Fruit fly (Drosophila melanogaster) whole organism, embryonic: ENCODE measurements around the gene UBL3.

ENCODE experiments used
- Atf-2 ChIP-seq: fragments of 200-800 bp; sonication (Bioruptor generic); optimal IDR thresholded peaks from 2 replicates; lab custom pipeline; 2016; ENCODE audit warnings: missing biosample characterization, missing genetic modification characterization
- B-H1 ChIP-seq: fragments of 200-800 bp; sonication (Bioruptor generic); IDR thresholded peaks from 3 replicates; pipeline ENCODE4 v1.3.6; 2022; ENCODE audit warnings: missing biosample characterization, missing genetic modification characterization
- Blimp-1 ChIP-seq: fragments of 200-800 bp; sonication (Bioruptor generic); optimal IDR thresholded peaks from 3 replicates; lab custom pipeline; 2018; ENCODE audit warnings: missing biosample characterization, missing genetic modification characterization, mild to moderate bottlenecking, moderate library complexity, missing genetic modification reagents
- C15 ChIP-seq: fragments of 200-800 bp; sonication (Bioruptor generic); IDR thresholded peaks from 3 replicates; pipeline ENCODE4 v1.3.6; 2022; ENCODE audit warnings: missing biosample characterization, missing genetic modification characterization
- CG10366 ChIP-seq: fragments of 200-800 bp; sonication (Bioruptor generic); IDR thresholded peaks from 2 replicates; pipeline ENCODE4 v1.3.6; 2022; ENCODE audit warnings: missing biosample characterization, missing genetic modification characterization
- CG11504 ChIP-seq: fragments of 200-800 bp; sonication (Bioruptor generic); optimal IDR thresholded peaks from 3 replicates; lab custom pipeline; 2019; ENCODE audit warnings: missing biosample characterization, mild to moderate bottlenecking, missing genetic modification characterization, moderate library complexity
- CG13775 ChIP-seq: fragments of 200-800 bp; sonication (Bioruptor generic); optimal IDR thresholded peaks from 3 replicates; lab custom pipeline; 2017; ENCODE audit warnings: missing biosample characterization, mild to moderate bottlenecking, missing genetic modification characterization
- CG1529 ChIP-seq: fragments of 200-800 bp; sonication (Bioruptor generic); optimal IDR thresholded peaks from 3 replicates; lab custom pipeline; 2018; ENCODE audit warnings: missing biosample characterization, missing genetic modification characterization
- CG17359 ChIP-seq: fragments of 200-800 bp; sonication (Bioruptor generic); optimal IDR thresholded peaks from 3 replicates; lab custom pipeline; 2018; ENCODE audit warnings: missing biosample characterization, mild to moderate bottlenecking, missing genetic modification characterization, moderate library complexity
- CG17829 ChIP-seq: fragments of 200-800 bp; optimal IDR thresholded peaks from 2 replicates; lab custom pipeline; 2019; ENCODE audit warnings: missing biosample characterization, mild to moderate bottlenecking, missing genetic modification characterization, moderate library complexity
- CG30020 ChIP-seq: fragments of 200-800 bp; optimal IDR thresholded peaks from 2 replicates; lab custom pipeline; 2019; ENCODE audit warnings: missing biosample characterization, mild to moderate bottlenecking, missing genetic modification characterization, moderate library complexity
- CG30403 ChIP-seq: fragments of 200-800 bp; sonication (Bioruptor generic); optimal IDR thresholded peaks from 3 replicates; lab custom pipeline; 2016; ENCODE audit warnings: missing biosample characterization, missing genetic modification characterization
- CG3163 ChIP-seq: fragments of 200-800 bp; sonication (Bioruptor generic); optimal IDR thresholded peaks from 3 replicates; lab custom pipeline; 2016; ENCODE audit warnings: missing biosample characterization, missing genetic modification characterization
- CG33213 ChIP-seq: fragments of 200-800 bp; sonication (Bioruptor generic); optimal IDR thresholded peaks from 3 replicates; lab custom pipeline; 2016; ENCODE audit warnings: missing biosample characterization, missing genetic modification characterization
- CG34376 ChIP-seq: fragments of 200-800 bp; sonication (Bioruptor generic); optimal IDR thresholded peaks from 2 replicates; lab custom pipeline; 2018; ENCODE audit warnings: missing biosample characterization, mild to moderate bottlenecking, missing genetic modification characterization
- CG3726 ChIP-seq: fragments of 200-800 bp; sonication (Bioruptor generic); IDR thresholded peaks from 3 replicates; pipeline ENCODE4, ENCODE4 v1.3.6; 2022; ENCODE audit warnings: missing biosample characterization, missing genetic modification characterization
- CG3847 ChIP-seq: fragments of 200-800 bp; sonication (Bioruptor generic); IDR thresholded peaks from 2 replicates; pipeline ENCODE4 v1.3.6; 2022; ENCODE audit warnings: missing biosample characterization, missing genetic modification characterization
- CG7839 ChIP-seq: fragments of 200-800 bp; sonication (Bioruptor generic); optimal IDR thresholded peaks from 3 replicates; lab custom pipeline; 2018; ENCODE audit warnings: missing biosample characterization, mild to moderate bottlenecking, missing genetic modification characterization, moderate library complexity
- CG7928 ChIP-seq: fragments of 200-800 bp; sonication (Bioruptor generic); optimal IDR thresholded peaks from 2 replicates; lab custom pipeline; 2017; ENCODE audit warnings: missing biosample characterization, mild to moderate bottlenecking, missing genetic modification characterization
- CG8765 ChIP-seq: fragments of 200-800 bp; sonication (Bioruptor generic); IDR thresholded peaks from 2 replicates; pipeline ENCODE4 v1.3.6; 2022; ENCODE audit warnings: missing biosample characterization, missing genetic modification characterization
- CG9215 ChIP-seq: fragments of 200-800 bp; sonication (Bioruptor generic); IDR thresholded peaks from 2 replicates; pipeline ENCODE4 v1.3.6; 2022; ENCODE audit warnings: missing biosample characterization, missing genetic modification characterization
- CTCF ChIP-seq: fragments of 200-800 bp; sonication (Bioruptor generic); optimal IDR thresholded peaks from 2 replicates; lab custom pipeline; 2017; ENCODE audit warnings: missing biosample characterization, mild to moderate bottlenecking, missing genetic modification characterization, moderate library complexity
- CoRest ChIP-seq: fragments of 200-800 bp; sonication (Bioruptor generic); optimal IDR thresholded peaks from 3 replicates; lab custom pipeline; 2018; ENCODE audit warnings: missing biosample characterization, mild to moderate bottlenecking, missing genetic modification characterization, moderate library complexity
- D19A ChIP-seq: fragments of 200-800 bp; optimal IDR thresholded peaks from 3 replicates; lab custom pipeline; 2019; ENCODE audit warnings: missing biosample characterization, mild to moderate bottlenecking, missing genetic modification characterization, moderate library complexity
- Deaf1 ChIP-seq: fragments of 200-800 bp; optimal IDR thresholded peaks from 3 replicates; lab custom pipeline; 2019; ENCODE audit warnings: missing biosample characterization, mild to moderate bottlenecking, missing genetic modification characterization, moderate library complexity
- Dfd ChIP-seq, 2 experiments: fragments of >200 bp; optimal IDR thresholded peaks; 2 replicates each; lab custom pipeline; 2017; ENCODE audit warnings: missing biosample characterization in 2 of 2, missing genetic modification characterization in 2 of 2
- Dip3 ChIP-seq: fragments of 200-800 bp; sonication (Bioruptor generic); optimal IDR thresholded peaks from 3 replicates; lab custom pipeline; 2016; ENCODE audit warnings: missing biosample characterization, missing genetic modification characterization
- Dref ChIP-seq: fragments of 200-800 bp; sonication (Bioruptor generic); IDR thresholded peaks from 2 replicates; pipeline ENCODE4 v1.3.6; 2022; ENCODE audit warnings: missing biosample characterization, missing genetic modification characterization
- Elba2 ChIP-seq: fragments of 200-800 bp; sonication (Bioruptor generic); optimal IDR thresholded peaks from 3 replicates; lab custom pipeline; 2016; ENCODE audit warnings: missing biosample characterization, missing genetic modification characterization
- Ets65A ChIP-seq: fragments of 200-800 bp; sonication (Bioruptor generic); peaks from one replicate; lab custom pipeline; 2016; ENCODE audit warnings: missing biosample characterization, missing genetic modification characterization
- Kr ChIP-seq: fragments of 200-800 bp; sonication (Bioruptor generic); optimal IDR thresholded peaks from 2 replicates; lab custom pipeline; 2017; ENCODE audit warnings: missing biosample characterization, mild to moderate bottlenecking, missing genetic modification characterization
- Lhr ChIP-seq: fragments of 200-800 bp; sonication (Bioruptor generic); optimal IDR thresholded peaks from 3 replicates; lab custom pipeline; 2017; ENCODE audit warnings: mild to moderate bottlenecking, missing biosample characterization, missing genetic modification reagents, missing genetic modification characterization
- MBD-R2 ChIP-seq: fragments of 200-800 bp; sonication (Bioruptor generic); IDR thresholded peaks from 2 replicates; pipeline ENCODE4 v1.3.6; 2022; ENCODE audit warnings: missing biosample characterization, missing genetic modification characterization
- Max ChIP-seq: fragments of 200-800 bp; sonication (Bioruptor generic); optimal IDR thresholded peaks from 2 replicates; lab custom pipeline; 2016; ENCODE audit warnings: missing biosample characterization, mild to moderate bottlenecking, missing genetic modification characterization
- Nf-YA ChIP-seq: fragments of 200-800 bp; sonication (Bioruptor generic); IDR thresholded peaks from 2 replicates; pipeline ENCODE4 v1.3.6; 2022; ENCODE audit warnings: missing biosample characterization, missing genetic modification characterization
- Opbp ChIP-seq: fragments of 200-800 bp; sonication (Bioruptor generic); IDR thresholded peaks from 3 replicates; pipeline ENCODE4 v1.3.6; 2022; ENCODE audit warnings: missing biosample characterization, missing genetic modification characterization; ENCODE audit not compliant: partially characterized antibody
- Poxn ChIP-seq: fragments of 200-800 bp; sonication (Bioruptor generic); IDR thresholded peaks from 2 replicates; pipeline ENCODE4 v1.3.6; 2022; ENCODE audit warnings: missing biosample characterization, missing genetic modification characterization
- Tbp ChIP-seq: fragments of >200 bp; optimal IDR thresholded peaks from 2 replicates; lab custom pipeline; 2018; ENCODE audit warnings: missing biosample characterization, missing genetic modification characterization
- aop ChIP-seq: fragments of 200-800 bp; sonication (Bioruptor generic); IDR thresholded peaks from 2 replicates; pipeline ENCODE4 v1.3.6; 2022; ENCODE audit warnings: missing biosample characterization, missing genetic modification characterization
- ara ChIP-seq: fragments of 200-800 bp; sonication (Bioruptor generic); IDR thresholded peaks from 2 replicates; pipeline ENCODE4 v1.3.6; 2022; ENCODE audit warnings: missing biosample characterization, missing genetic modification characterization
- chinmo ChIP-seq: fragments of 200-800 bp; sonication (Bioruptor generic); IDR thresholded peaks from 4 replicates; pipeline ENCODE4 v1.3.6; 2022; ENCODE audit warnings: missing biosample characterization, missing genetic modification characterization; ENCODE audit not compliant: partially characterized antibody
- dan ChIP-seq: fragments of 200-800 bp; sonication (Bioruptor generic); IDR thresholded peaks from 2 replicates; pipeline ENCODE4 v1.3.6; 2022; ENCODE audit warnings: missing biosample characterization, missing genetic modification characterization
- gsb ChIP-seq: fragments of 200-800 bp; sonication (Bioruptor generic); IDR thresholded peaks from 2 replicates; pipeline ENCODE4 v1.3.6; 2022; ENCODE audit warnings: missing biosample characterization, missing genetic modification characterization
- mld ChIP-seq: fragments of 200-800 bp; sonication (Bioruptor generic); IDR thresholded peaks from 3 replicates; pipeline ENCODE4 v1.3.6; 2022; ENCODE audit warnings: missing biosample characterization, missing genetic modification characterization; ENCODE audit not compliant: partially characterized antibody
- onecut ChIP-seq: fragments of 200-800 bp; sonication (Bioruptor generic); IDR thresholded peaks from 2 replicates; pipeline ENCODE4 v1.3.6; 2022; ENCODE audit warnings: missing biosample characterization, missing genetic modification characterization
- pb ChIP-seq: fragments of 200-800 bp; sonication (Bioruptor generic); optimal IDR thresholded peaks from 3 replicates; lab custom pipeline; 2016; ENCODE audit warnings: missing biosample characterization, missing genetic modification characterization
- peb ChIP-seq: fragments of 200-800 bp; sonication (Bioruptor generic); IDR thresholded peaks from 2 replicates; pipeline ENCODE4 v1.3.6; 2022; ENCODE audit warnings: missing biosample characterization, missing genetic modification characterization
- pros ChIP-seq: fragments of 200-800 bp; sonication (Bioruptor generic); optimal IDR thresholded peaks from 3 replicates; lab custom pipeline; 2019; ENCODE audit warnings: missing biosample characterization, mild to moderate bottlenecking, missing genetic modification characterization, moderate library complexity
- psq ChIP-seq: fragments of 200-800 bp; sonication (Bioruptor generic); optimal IDR thresholded peaks from 2 replicates; lab custom pipeline; 2017; ENCODE audit warnings: missing biosample characterization, missing genetic modification characterization
- sna ChIP-seq: fragments of 200-800 bp; sonication (Bioruptor generic); IDR thresholded peaks from 2 replicates; pipeline ENCODE4 v1.3.6; 2022; ENCODE audit warnings: missing biosample characterization, missing genetic modification characterization; ENCODE audit not compliant: partially characterized antibody
- tup ChIP-seq: fragments of 200-800 bp; sonication (Bioruptor generic); optimal IDR thresholded peaks from 2 replicates; lab custom pipeline; 2016; ENCODE audit warnings: missing biosample characterization, mild to moderate bottlenecking, missing genetic modification characterization, moderate library complexity
- unc-4 ChIP-seq: fragments of 200-800 bp; sonication (Bioruptor generic); IDR thresholded peaks from 2 replicates; pipeline ENCODE4 v1.3.6; 2022; ENCODE audit warnings: missing biosample characterization, missing genetic modification characterization; ENCODE audit not compliant: partially characterized antibody

UBL3 gene

dm6 chrX:15867863-15868262, 14.9 kb upstream of the UBL3 start, which contains the start of gene Gapdh2 (continued):
- peak; percentile 100 for TF ChIP-seq CoRest (tag; lab: Kevin White, UChicago)
- peak; percentile 100 for TF ChIP-seq CG7839 (tag; lab: Kevin White, UChicago)
- TF ChIP-seq Max = peak; percentile 99
- TF ChIP-seq D19A (tag; lab: Kevin White, UChicago) = peak; percentile 98
- peak; percentile 99 for TF ChIP-seq MBD-R2
- TF ChIP-seq onecut = peak; percentile 98
- TF ChIP-seq CG1529 (GFP tag; lab: Kevin White, UChicago) = peak; percentile 98
- peak; percentile 89 for TF ChIP-seq pb (GFP tag; lab: Kevin White, UChicago)
- TF ChIP-seq CG17359 (tag; lab: Kevin White, UChicago) = peak; percentile 100
- no peak for TF ChIP-seq Opbp
- no peak for TF ChIP-seq Kr (GFP tag; lab: Kevin White, UChicago)
- peak; percentile 93 for TF ChIP-seq Deaf1 (tag; lab: Kevin White, UChicago)
- peak; percentile 98 for TF ChIP-seq C15
- 0 out of 4 replicates have a peak, but pooled peaks have one; percentile 46 for TF ChIP-seq chinmo (GFP tag; lab: Robert Waterston, UW)
- TF ChIP-seq B-H1 (GFP tag; lab: Robert Waterston, UW) = peak; percentile 99
- TF ChIP-seq Tbp (GFP tag; lab: Kevin White, UChicago) = no peak
- TF ChIP-seq CG10366 (GFP tag; lab: Robert Waterston, UW) = peak; percentile 99
- peak; percentile 99 for TF ChIP-seq CG30403 (GFP tag; lab: Kevin White, UChicago)
- TF ChIP-seq peb (GFP tag; lab: Robert Waterston, UW) = peak; percentile 95
- TF ChIP-seq CG3847 (GFP tag; lab: Robert Waterston, UW) = peak; percentile 99
- peak; percentile 99 for TF ChIP-seq Blimp-1
- TF ChIP-seq psq (GFP tag; lab: Kevin White, UChicago) = peak; percentile 93
- peak; percentile 96 for TF ChIP-seq pros
- TF ChIP-seq CG11504 (tag; lab: Kevin White, UChicago) = peak; percentile 99
- TF ChIP-seq CTCF (GFP tag; lab: Kevin White, UChicago) = peak; percentile 81
- peak; percentile 77 for TF ChIP-seq CG3163 (GFP tag; lab: Kevin White, UChicago)
- peak; percentile 38; the same call in 1 of the 2 replicates for TF ChIP-seq unc-4
- peak; percentile 99 for TF ChIP-seq CG17829 (tag; lab: Kevin White, UChicago)
- peak; percentile 99 for TF ChIP-seq ara (GFP tag; lab: Robert Waterston, UW)
- peak; percentile 98 for TF ChIP-seq CG13775 (GFP tag; lab: Kevin White, UChicago)
- TF ChIP-seq sna (GFP tag; lab: Robert Waterston, UW) = no peak
- TF ChIP-seq dan (GFP tag; lab: Robert Waterston, UW) = no peak
- peak; percentile 85 for TF ChIP-seq CG7928 (GFP tag; lab: Kevin White, UChicago)
- TF ChIP-seq CG34376 (GFP tag; lab: Kevin White, UChicago) = peak; percentile 100
- peak; percentile 95 for TF ChIP-seq aop (GFP tag; lab: Robert Waterston, UW)
- peak; percentile 63 for TF ChIP-seq Elba2
- peak; percentile 96 for TF ChIP-seq Poxn (GFP tag; lab: Robert Waterston, UW)
- peak; percentile 97; the same call in 1 of the 3 replicates for TF ChIP-seq CG3726 (GFP tag; lab: Robert Waterston, UW)
- TF ChIP-seq Lhr (GFP tag; lab: Kevin White, UChicago) = peak; percentile 94
- peak; percentile 90 for TF ChIP-seq CG30020 (tag; lab: Kevin White, UChicago)
- peak; percentile 97 for TF ChIP-seq tup (GFP tag; lab: Kevin White, UChicago)
- TF ChIP-seq gsb (GFP tag; lab: Robert Waterston, UW) = peak; percentile 99
- peak; percentile 94; the same call in 1 of the 2 replicates for TF ChIP-seq CG8765 (GFP tag; lab: Robert Waterston, UW)
- TF ChIP-seq Dip3 = peak; percentile 98
- TF ChIP-seq mld = no peak
- peak; percentile 44 for TF ChIP-seq Dref (GFP tag; lab: Robert Waterston, UW)
- TF ChIP-seq CG33213 (GFP tag; lab: Kevin White, UChicago) = peak; percentile 96
- TF ChIP-seq Dfd (GFP tag; optimal IDR thresholded peaks at IDR 0.05; lab: Kevin White, UChicago) = peak in 1 of 2 experiments; percentile 10
- TF ChIP-seq Nf-YA (GFP tag; lab: Robert Waterston, UW) = peak; percentile 99
- TF ChIP-seq CG9215 (GFP tag; lab: Robert Waterston, UW) = peak; percentile 96
- TF ChIP-seq Atf-2 (GFP tag; lab: Kevin White, UChicago) = peak; percentile 96
- peak; percentile 96 for TF ChIP-seq Ets65A (GFP tag; lab: Kevin White, UChicago)
